Fruit fly (Drosophila melanogaster): Measurements from ENCODE around the gene CG42458.

The CG42458 gene

dm6 chr3L:7381359-7381976, 42.2 kb upstream of the CG42458 start, which contains the start of the genes SMSr and smid (continued):
- TF ChIP-seq HLH54F (GFP tag; optimal IDR thresholded peaks at IDR 0.05), result peak; percentile 55
- no peak for TF ChIP-seq D19A (tag; optimal IDR thresholded peaks at IDR 0.05)
- TF ChIP-seq CG17912 (GFP tag; optimal IDR thresholded peaks at IDR 0.05), result no peak
- peak; percentile 54 for TF ChIP-seq gcm (GFP tag; optimal IDR thresholded peaks at IDR 0.05)
- TF ChIP-seq pnt (GFP tag; optimal IDR thresholded peaks at IDR 0.05), result no peak
- TF ChIP-seq pum (GFP tag; optimal IDR thresholded peaks at IDR 0.05), result peak; percentile 30
- TF ChIP-seq Ets65A (GFP tag), result peak; percentile 96
- TF ChIP-seq sd (tag; optimal IDR thresholded peaks at IDR 0.05), result peak; percentile 68
- no peak for TF ChIP-seq cato (GFP tag; optimal IDR thresholded peaks at IDR 0.05; ENCODE audit: borderline replicate concordance)
- peak; percentile 78 for TF ChIP-seq CG13775 (GFP tag; optimal IDR thresholded peaks at IDR 0.05)
- no peak for TF ChIP-seq Mes4 (GFP tag; optimal IDR thresholded peaks at IDR 0.05)
- peak; percentile 73 for TF ChIP-seq pzg (GFP tag; optimal IDR thresholded peaks at IDR 0.05)
- TF ChIP-seq Dek (tag; optimal IDR thresholded peaks at IDR 0.05), result peak; percentile 48
- TF ChIP-seq bcd (GFP tag; optimal IDR thresholded peaks at IDR 0.05), result peak; percentile 65
- TF ChIP-seq ftz-f1 (GFP tag; optimal IDR thresholded peaks at IDR 0.05), result peak; percentile 85
- TF ChIP-seq CG9437 (GFP tag; optimal IDR thresholded peaks at IDR 0.05), result peak; percentile 45
- TF ChIP-seq sim (GFP tag; IDR thresholded peaks at IDR 0.05), result no peak
- peak; percentile 21 for TF ChIP-seq CG3407 (GFP tag; optimal IDR thresholded peaks at IDR 0.05)
- TF ChIP-seq CG33557 (GFP tag; optimal IDR thresholded peaks at IDR 0.05), result peak; percentile 22
- TF ChIP-seq CG1832 (GFP tag; optimal IDR thresholded peaks at IDR 0.05), result peak; percentile 80
- peak; percentile 24 for TF ChIP-seq ewg (GFP tag; optimal IDR thresholded peaks at IDR 0.05)
- TF ChIP-seq ase (GFP tag; IDR thresholded peaks at IDR 0.05), result 0 out of 3 replicates have a peak, but pooled peaks have one; percentile 42
- peak; percentile 66 for TF ChIP-seq Opbp (GFP tag; IDR thresholded peaks at IDR 0.05; ENCODE audit: partially characterized antibody)
- no peak for TF ChIP-seq CG4328 (GFP tag; optimal IDR thresholded peaks at IDR 0.05)
- TF ChIP-seq tup (GFP tag; optimal IDR thresholded peaks at IDR 0.05), result peak; percentile 11
- no peak for TF ChIP-seq bowl (GFP tag; IDR thresholded peaks at IDR 0.05)
- TF ChIP-seq fd64A (GFP tag; optimal IDR thresholded peaks at IDR 0.05), result no peak
- peak; percentile 90 for TF ChIP-seq CG14860 (GFP tag; IDR thresholded peaks at IDR 0.05; ENCODE audit: partially characterized antibody)
- TF ChIP-seq CG13624 (GFP tag; optimal IDR thresholded peaks at IDR 0.05), result peak; percentile 43
- peak; percentile 35 for TF ChIP-seq Six4 (GFP tag; optimal IDR thresholded peaks at IDR 0.05)
- no peak for TF ChIP-seq CG11398 (GFP tag; optimal IDR thresholded peaks at IDR 0.05)
- TF ChIP-seq ATbp (GFP tag; optimal IDR thresholded peaks at IDR 0.05), result no peak
- TF ChIP-seq fru (optimal IDR thresholded peaks at IDR 0.05), result no peak
- peak; percentile 71 for TF ChIP-seq CG34224 (GFP tag; IDR thresholded peaks at IDR 0.05; ENCODE audit: partially characterized antibody)
- TF ChIP-seq CG3847 (GFP tag; IDR thresholded peaks at IDR 0.05), result peak; percentile 47; the same call in 1 of the 2 replicates
- peak; percentile 10 for TF ChIP-seq CG18011 (GFP tag; optimal IDR thresholded peaks at IDR 0.05)
- peak; percentile 26 for TF ChIP-seq pfk (GFP tag; optimal IDR thresholded peaks at IDR 0.05)
- TF ChIP-seq bsh (GFP tag; optimal IDR thresholded peaks at IDR 0.05), result peak in 1 of 2 experiments; percentile 47
- TF ChIP-seq CG11247 (GFP tag; IDR thresholded peaks at IDR 0.05), result 0 out of 2 replicates have a peak, but pooled peaks have one; percentile 7
- TF ChIP-seq gro (GFP tag; optimal IDR thresholded peaks at IDR 0.05), result no peak
- no peak for TF ChIP-seq Dad (GFP tag; optimal IDR thresholded peaks at IDR 0.05)
- no peak for TF ChIP-seq sima (GFP tag; optimal IDR thresholded peaks at IDR 0.05)
- no peak for TF ChIP-seq CG10565 (GFP tag; optimal IDR thresholded peaks at IDR 0.05)
- TF ChIP-seq Nf-YB (GFP tag; optimal IDR thresholded peaks at IDR 0.05), result peak; percentile 2
- TF ChIP-seq her (GFP tag; optimal IDR thresholded peaks at IDR 0.05), result no peak
- no peak for TF ChIP-seq Lim3 (GFP tag; IDR thresholded peaks at IDR 0.05)
- TF ChIP-seq usp (GFP tag; optimal IDR thresholded peaks at IDR 0.05), result no peak
- peak; percentile 53 for TF ChIP-seq NC2β (GFP tag; optimal IDR thresholded peaks at IDR 0.05)
- no peak for TF ChIP-seq gsb (GFP tag; IDR thresholded peaks at IDR 0.05)
- TF ChIP-seq CG6813 (GFP tag; optimal IDR thresholded peaks at IDR 0.05), result no peak
